Worm (Caenorhabditis elegans): ENCODE measurements around the gene vps-39.
A peak's percentile ranks its signal among the peaks of the same experiment; 100 is the strongest.

Gene vps-39

ce11 chrV:14074160-14074559 lies 36.0 kb upstream of the vps-39 start, which contains the start of gene D1086.11:
TSS of gene D1086.11 (plus strand) at chrV:14074460.
- TF ChIP-seq nhr-23 (tag; optimal IDR thresholded peaks at IDR 0.05) (no peak), ztf-11 (tag; optimal IDR thresholded peaks at IDR 0.05) (no peak), nfya-1 (tag; optimal IDR thresholded peaks at IDR 0.05; ENCODE audit: insufficient read depth) (no peak), nhr-12 (tag; optimal IDR thresholded peaks at IDR 0.05) (no peak), elt-2 (tag; optimal IDR thresholded peaks at IDR 0.05) (no peak), egl-5 (tag; optimal IDR thresholded peaks at IDR 0.05) (no peak), lin-15B (tag; optimal IDR thresholded peaks at IDR 0.05) (no peak), egl-27 (tag; optimal IDR thresholded peaks at IDR 0.05) (no peak), ceh-9 (tag; optimal IDR thresholded peaks at IDR 0.05) (no peak), fos-1 (tag; optimal IDR thresholded peaks at IDR 0.05) (no peak), pqm-1 (tag; optimal IDR thresholded peaks at IDR 0.05) (no peak), ama-1 (optimal IDR thresholded peaks at IDR 0.05) (no peak), fkh-10 (GFP tag; optimal IDR thresholded peaks at IDR 0.05) (no peak), mdl-1 (tag; optimal IDR thresholded peaks at IDR 0.05) (no peak), unc-62 (GFP tag; optimal IDR thresholded peaks at IDR 0.05) (no peak), ceh-28 (tag; optimal IDR thresholded peaks at IDR 0.05) (no peak), sea-2 (GFP tag; optimal IDR thresholded peaks at IDR 0.05) (no peak), nhr-67 (tag; optimal IDR thresholded peaks at IDR 0.05) (no peak), ZK546.5 (tag; optimal IDR thresholded peaks at IDR 0.05) (no peak)

- no peak for TF ChIP-seq nfya-1 (tag; optimal IDR thresholded peaks at IDR 0.05; ENCODE audit: insufficient read depth)
- no peak for TF ChIP-seq pha-4 (tag; optimal IDR thresholded peaks at IDR 0.05)
- TF ChIP-seq lsy-12 (tag; optimal IDR thresholded peaks at IDR 0.05): no peak
- TF ChIP-seq ama-1 (optimal IDR thresholded peaks at IDR 0.05): no peak
- no peak for TF ChIP-seq skn-1 (tag; optimal IDR thresholded peaks at IDR 0.05)
- TF ChIP-seq nhr-12 (tag; optimal IDR thresholded peaks at IDR 0.05): no peak
- TF ChIP-seq ceh-9 (tag; optimal IDR thresholded peaks at IDR 0.05): no peak
- no peak for TF ChIP-seq unc-39 (tag; optimal IDR thresholded peaks at IDR 0.05)
- no peak for TF ChIP-seq lin-39 (tag; optimal IDR thresholded peaks at IDR 0.05)
- TF ChIP-seq ztf-11 (tag; optimal IDR thresholded peaks at IDR 0.05): no peak
- TF ChIP-seq pqm-1 (tag; optimal IDR thresholded peaks at IDR 0.05): no peak
- TF ChIP-seq sea-2 (GFP tag; optimal IDR thresholded peaks at IDR 0.05): no peak
- TF ChIP-seq ztf-4 (tag; optimal IDR thresholded peaks at IDR 0.05): no peak
- TF ChIP-seq unc-62 (GFP tag; optimal IDR thresholded peaks at IDR 0.05): no peak
- TF ChIP-seq R02D3.7 (tag; optimal IDR thresholded peaks at IDR 0.05): no peak
- no peak for TF ChIP-seq hmg-11 (tag; optimal IDR thresholded peaks at IDR 0.05)
- no peak for TF ChIP-seq tbx-2 (tag; optimal IDR thresholded peaks at IDR 0.05)
- no peak for TF ChIP-seq ceh-16 (tag; optimal IDR thresholded peaks at IDR 0.05)
- no peak for TF ChIP-seq nhr-77 (tag; optimal IDR thresholded peaks at IDR 0.05)
Measured at ce11 chrV:14069899-14070298, 31.7 kb upstream of the vps-39 start.

DNA sequence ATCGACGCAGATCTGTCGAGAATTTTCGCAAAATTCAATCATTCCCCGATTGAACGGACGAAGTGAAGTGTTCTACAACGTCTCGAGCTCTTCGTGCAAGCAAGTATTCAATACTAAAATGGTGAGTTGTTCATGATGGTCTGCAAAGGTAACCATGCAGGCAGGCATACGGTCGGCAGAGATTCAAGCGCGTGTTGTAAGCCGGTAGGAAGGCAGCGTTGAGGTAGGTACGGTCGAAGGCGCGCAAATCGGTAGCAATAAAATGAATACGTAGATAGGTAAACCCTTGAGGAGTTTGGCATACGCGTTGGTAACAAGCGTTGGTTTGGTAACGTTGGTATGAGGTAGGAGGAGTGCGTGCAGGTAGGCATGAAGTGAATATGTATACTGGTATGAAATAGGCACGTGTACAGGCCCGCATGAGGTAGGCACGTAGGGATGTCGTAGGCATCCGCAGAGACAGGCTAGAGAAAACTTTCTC lies 29.7 kb upstream of the vps-39 start, which contains the start of gene D1086.17:
D1086.17 (plus strand) TSS at position 51 of the 481 bp plus-strand sequence.
- no peak for TF ChIP-seq ztf-11 (tag; optimal IDR thresholded peaks at IDR 0.05)
- TF ChIP-seq nhr-12 (tag; optimal IDR thresholded peaks at IDR 0.05): no peak
- no peak for TF ChIP-seq unc-39 (tag; optimal IDR thresholded peaks at IDR 0.05)
- TF ChIP-seq egl-27 (tag; optimal IDR thresholded peaks at IDR 0.05): no peak
- no peak for TF ChIP-seq nhr-76 (tag; optimal IDR thresholded peaks at IDR 0.05)
- TF ChIP-seq fkh-2 (tag; optimal IDR thresholded peaks at IDR 0.05): no peak
- TF ChIP-seq ama-1 (optimal IDR thresholded peaks at IDR 0.05): no peak
- no peak for TF ChIP-seq elt-1 (tag; optimal IDR thresholded peaks at IDR 0.05)
- TF ChIP-seq aly-2 (tag; optimal IDR thresholded peaks at IDR 0.05): no peak
- no peak for TF ChIP-seq hmg-11 (tag; optimal IDR thresholded peaks at IDR 0.05)
- no peak for TF ChIP-seq pha-4 (tag; optimal IDR thresholded peaks at IDR 0.05)

- TF ChIP-seq ceh-16 (tag; optimal IDR thresholded peaks at IDR 0.05) (no peak), elt-2 (tag; optimal IDR thresholded peaks at IDR 0.05) (no peak), sea-2 (GFP tag; optimal IDR thresholded peaks at IDR 0.05) (no peak), skn-1 (tag; optimal IDR thresholded peaks at IDR 0.05) (no peak), ztf-4 (tag; optimal IDR thresholded peaks at IDR 0.05) (no peak), ztf-11 (tag; optimal IDR thresholded peaks at IDR 0.05) (no peak), nhr-12 (tag; optimal IDR thresholded peaks at IDR 0.05) (no peak), unc-39 (tag; optimal IDR thresholded peaks at IDR 0.05) (no peak), nhr-76 (tag; optimal IDR thresholded peaks at IDR 0.05) (no peak)
Measured at ce11 chrV:14064422-14064821, 26.2 kb upstream of the vps-39 start, which contains the start of gene D1086.21. TSS of gene D1086.21 (plus strand) at chrV:14064722.

- TF ChIP-seq nhr-12 (tag; optimal IDR thresholded peaks at IDR 0.05): no peak
- TF ChIP-seq tbx-2 (tag; optimal IDR thresholded peaks at IDR 0.05): no peak
- TF ChIP-seq aly-2 (tag; optimal IDR thresholded peaks at IDR 0.05): no peak
- peak; percentile 90 for TF ChIP-seq nfya-1 (tag; optimal IDR thresholded peaks at IDR 0.05; ENCODE audit: insufficient read depth)
- TF ChIP-seq jun-1 (tag; optimal IDR thresholded peaks at IDR 0.05): no peak
- TF ChIP-seq lin-15B (tag; optimal IDR thresholded peaks at IDR 0.05): no peak
- no peak for TF ChIP-seq hmg-11 (tag; optimal IDR thresholded peaks at IDR 0.05)
- TF ChIP-seq ztf-4 (tag; optimal IDR thresholded peaks at IDR 0.05): no peak
Measured at ce11 chrV:14063980-14064379, 25.8 kb upstream of the vps-39 start.
